Worm (Caenorhabditis elegans) whole organism, L4/young adult: Measurements from ENCODE around the gene rpl-36.

Experiments used
- W03F9.2 ChIP-seq: fragments of 150-350 bp; optimal IDR thresholded peaks from 2 replicates; lab custom pipeline; 2014; ENCODE audit warnings: missing biosample characterization, missing genetic modification characterization
- dao-5 ChIP-seq: sonication (generic microtip); optimal IDR thresholded peaks from 2 replicates; lab custom pipeline; 2016; ENCODE audit warnings: missing genotype, missing genetic modification characterization, moderate library complexity, missing compliant biosample characterization
- him-1 ChIP-seq: sonication (generic microtip); optimal IDR thresholded peaks from 2 replicates; lab custom pipeline; 2016; ENCODE audit warnings: missing genotype, missing genetic modification reagents, missing genetic modification characterization, missing compliant biosample characterization

DNA sequence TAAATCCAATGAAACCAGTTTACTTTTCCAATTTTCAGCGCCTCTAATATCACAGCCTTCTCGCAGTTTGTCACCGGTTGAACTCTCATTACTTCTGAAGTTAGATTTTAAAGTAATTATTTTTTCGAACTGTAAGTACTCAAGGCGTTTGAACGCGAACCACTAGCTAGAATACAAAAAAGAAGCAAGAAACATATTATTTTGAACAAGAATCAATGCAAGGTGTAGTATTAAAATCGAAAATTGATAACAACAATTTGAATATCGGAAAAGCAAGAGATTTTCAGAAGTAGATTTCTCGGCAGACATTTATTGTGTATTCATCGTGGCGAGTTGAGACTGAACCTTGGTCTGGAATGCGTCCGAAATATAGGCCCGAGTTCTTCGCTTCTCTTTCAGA is 17.9 kb downstream of the rpl-36 start, which contains the start of gene exos-9:
- TF ChIP-seq W03F9.2 (tag; lab: Kevin White, UChicago): no peak
- TF ChIP-seq dao-5 (tag; lab: Kevin White, UChicago): no peak
- TF ChIP-seq him-1 (tag; lab: Kevin White, UChicago): no peak
